Worm (Caenorhabditis elegans): ENCODE data around the gene T01C3.11.
"Not testable (repeated sequence)": the region's sequence is repeated elsewhere in the genome, so short reads cannot be mapped to it uniquely, and the experiment has no call there.

Gene T01C3.11

ce11 chrV:15031373-15031772, 32.0 kb downstream of the T01C3.11 start, which contains the start of gene cng-1:
Gene cng-1 (minus strand): TSS chrV:15031473.
- TF ChIP-seq W03F9.2, him-1, dao-5 (tag; optimal IDR thresholded peaks at IDR 0.05): not testable (repeated sequence)

- TF ChIP-seq him-1, dao-5, W03F9.2 (tag; optimal IDR thresholded peaks at IDR 0.05): not testable (repeated sequence)
Observed at ce11 chrV:15036769-15037168, 37.4 kb downstream of the T01C3.11 start, which contains the start of gene melo-3. Gene melo-3 (minus strand): TSS chrV:15036869.

ce11 chrV:15048107-15048506, 48.8 kb downstream of the T01C3.11 start, which contains the start of gene sdc-3:
Gene sdc-3 (minus strand): TSS chrV:15048207.
- TF ChIP-seq him-1 (tag; optimal IDR thresholded peaks at IDR 0.05) (no peak), dao-5 (tag; optimal IDR thresholded peaks at IDR 0.05) (no peak), W03F9.2 (tag; optimal IDR thresholded peaks at IDR 0.05) (no peak)
